Worm (Caenorhabditis elegans) whole organism, L3 larva: Measurements from ENCODE around the gene nlp-58.
A peak's percentile ranks its signal among the peaks of the same experiment; 100 is the strongest.

Experiments used
- R02D3.7 ChIP-seq: fragments of 150-350 bp; optimal IDR thresholded peaks from 2 replicates; lab custom pipeline; 2014; ENCODE audit warnings: missing biosample characterization, missing genetic modification characterization
- ama-1 ChIP-seq: fragments of 150-350 bp; optimal IDR thresholded peaks from 2 replicates; lab custom pipeline; 2018
- ceh-16 ChIP-seq: sonication (generic microtip); optimal IDR thresholded peaks from 2 replicates; lab custom pipeline; 2017; ENCODE audit warnings: missing biosample characterization, missing genetic modification characterization
- ceh-82 ChIP-seq: fragments of 150-350 bp; optimal IDR thresholded peaks from 2 replicates; lab custom pipeline; 2014; ENCODE audit warnings: missing biosample characterization, missing genetic modification characterization
- daf-12 ChIP-seq: fragments of 150-350 bp; optimal IDR thresholded peaks from 2 replicates; lab custom pipeline; 2014; ENCODE audit warnings: missing biosample characterization, missing genetic modification reagents, missing genetic modification characterization
- egl-27 ChIP-seq: sonication (generic microtip); optimal IDR thresholded peaks from 4 replicates; lab custom pipeline; 2017; ENCODE audit warnings: missing biosample characterization, missing genetic modification reagents, missing genetic modification characterization
- egl-5 ChIP-seq: fragments of 150-350 bp; optimal IDR thresholded peaks from 2 replicates; lab custom pipeline; 2017; ENCODE audit warnings: missing biosample characterization, missing genetic modification reagents, missing genetic modification characterization, inconsistent platforms
- elt-1 ChIP-seq: fragments of 150-350 bp; optimal IDR thresholded peaks from 2 replicates; lab custom pipeline; 2014; ENCODE audit warnings: missing biosample characterization, missing genetic modification characterization
- elt-2 ChIP-seq: sonication (generic microtip); optimal IDR thresholded peaks from 2 replicates; lab custom pipeline; 2016; ENCODE audit warnings: missing genetic modification reagents, mild to moderate bottlenecking, missing genetic modification characterization, missing compliant biosample characterization
- fkh-10 ChIP-seq: sonication (generic microtip); optimal IDR thresholded peaks from 2 replicates; lab custom pipeline; 2017; ENCODE audit warnings: missing biosample characterization, missing genetic modification reagents, missing genetic modification characterization
- jun-1 ChIP-seq: fragments of 150-350 bp; optimal IDR thresholded peaks from 2 replicates; lab custom pipeline; 2014; ENCODE audit warnings: missing biosample characterization, missing genetic modification reagents, missing genetic modification characterization
- lin-15B ChIP-seq: fragments of 150-350 bp; optimal IDR thresholded peaks from 2 replicates; lab custom pipeline; 2014; ENCODE audit warnings: missing biosample characterization, missing genetic modification characterization
- lsy-12 ChIP-seq: sonication (generic microtip); optimal IDR thresholded peaks from 2 replicates; lab custom pipeline; 2016; ENCODE audit warnings: mild to moderate bottlenecking, missing genetic modification characterization, missing compliant biosample characterization
- mdl-1 ChIP-seq: fragments of 150-350 bp; optimal IDR thresholded peaks from 2 replicates; lab custom pipeline; 2014; ENCODE audit warnings: missing biosample characterization, missing genetic modification characterization
- mml-1 ChIP-seq: fragments of 150-350 bp; sonication (generic microtip); optimal IDR thresholded peaks from 3 replicates; lab custom pipeline; 2014; ENCODE audit warnings: missing biosample characterization, missing genetic modification characterization
- nfya-1 ChIP-seq: sonication (generic microtip); optimal IDR thresholded peaks from 2 replicates; lab custom pipeline; 2017; ENCODE audit warnings: missing genetic modification characterization, mild to moderate bottlenecking, missing compliant biosample characterization, antibody characterized with exemption, moderate library complexity; ENCODE audit not compliant: insufficient read depth
- nhr-12 ChIP-seq: fragments of 150-350 bp; optimal IDR thresholded peaks from 2 replicates; lab custom pipeline; 2014; ENCODE audit warnings: missing biosample characterization, missing genetic modification characterization
- nhr-28 ChIP-seq: fragments of 150-350 bp; optimal IDR thresholded peaks from 2 replicates; lab custom pipeline; 2014; ENCODE audit warnings: missing biosample characterization, missing genetic modification characterization
- nhr-43 ChIP-seq: sonication (generic microtip); optimal IDR thresholded peaks from 2 replicates; lab custom pipeline; 2016; ENCODE audit warnings: mild to moderate bottlenecking, missing genetic modification characterization, missing compliant biosample characterization; ENCODE audit not compliant: poor library complexity, severe bottlenecking
- nhr-67 ChIP-seq: fragments of 150-350 bp; optimal IDR thresholded peaks from 2 replicates; lab custom pipeline; 2014; ENCODE audit warnings: missing biosample characterization, missing genetic modification characterization
- nhr-76 ChIP-seq: fragments of 150-350 bp; sonication (generic microtip); optimal IDR thresholded peaks from 5 replicates; lab custom pipeline; 2014; ENCODE audit warnings: missing biosample characterization, missing genetic modification characterization
- nhr-77 ChIP-seq: fragments of 150-350 bp; optimal IDR thresholded peaks from 2 replicates; lab custom pipeline; 2014; ENCODE audit warnings: missing biosample characterization, missing genetic modification characterization
- pha-4 ChIP-seq: fragments of 150-350 bp; optimal IDR thresholded peaks from 2 replicates; lab custom pipeline; 2014; ENCODE audit warnings: missing biosample characterization, missing genetic modification reagents, missing genetic modification characterization
- pqm-1 ChIP-seq: fragments of 150-350 bp; optimal IDR thresholded peaks from 2 replicates; lab custom pipeline; 2017; ENCODE audit warnings: missing biosample characterization, missing genetic modification characterization, inconsistent platforms
- sea-2 ChIP-seq: fragments of 150-350 bp; sonication (generic microtip); optimal IDR thresholded peaks from 4 replicates; lab custom pipeline; 2014; ENCODE audit warnings: missing biosample characterization, missing genetic modification reagents, missing genetic modification characterization
- skn-1 ChIP-seq: fragments of 150-350 bp; optimal IDR thresholded peaks from 2 replicates; lab custom pipeline; 2014; ENCODE audit warnings: missing biosample characterization, missing genetic modification characterization
- snpc-4 ChIP-seq: fragments of 150-350 bp; optimal IDR thresholded peaks from 2 replicates; lab custom pipeline; 2014; ENCODE audit warnings: missing biosample characterization, missing genetic modification characterization
- tbx-2 ChIP-seq: sonication (generic microtip); optimal IDR thresholded peaks from 2 replicates; lab custom pipeline; 2016; ENCODE audit warnings: mild to moderate bottlenecking, missing genetic modification characterization, missing compliant biosample characterization
- unc-39 ChIP-seq: sonication (generic microtip); optimal IDR thresholded peaks from 4 replicates; lab custom pipeline; 2017; ENCODE audit warnings: missing biosample characterization, missing genetic modification characterization
- unc-62 ChIP-seq: fragments of 150-350 bp; sonication (generic microtip); optimal IDR thresholded peaks from 4 replicates; lab custom pipeline; 2014; ENCODE audit warnings: missing biosample characterization, missing genetic modification reagents, missing genetic modification characterization
- zag-1 ChIP-seq: fragments of 150-350 bp; optimal IDR thresholded peaks from 2 replicates; lab custom pipeline; 2014; ENCODE audit warnings: missing biosample characterization, missing genetic modification characterization
- ztf-11 ChIP-seq: fragments of 150-350 bp; optimal IDR thresholded peaks from 2 replicates; lab custom pipeline; 2014; ENCODE audit warnings: missing biosample characterization, missing genetic modification characterization
- ztf-4 ChIP-seq: fragments of 150-350 bp; optimal IDR thresholded peaks from 2 replicates; lab custom pipeline; 2014; ENCODE audit warnings: missing biosample characterization, missing genetic modification characterization

nlp-58 gene

ce11 chrV:9916665-9917064 is 32.1 kb downstream of the nlp-58 start, which contains the start of gene C50H2.4:
Gene C50H2.4 (plus strand): TSS chrV:9916965.
- no peak for TF ChIP-seq pqm-1 (tag; lab: Kevin White, UChicago)
- no peak for TF ChIP-seq ama-1 (lab: Kevin White, UChicago)
- no peak for TF ChIP-seq ztf-4
- TF ChIP-seq nhr-67, result no peak
- no peak for TF ChIP-seq nfya-1 (tag; lab: Kevin White, UChicago)
- TF ChIP-seq mml-1 (tag; lab: Kevin White, UChicago), result no peak
- no peak for TF ChIP-seq nhr-28 (tag; lab: Kevin White, UChicago)
- TF ChIP-seq skn-1 (tag; lab: Kevin White, UChicago), result no peak
- no peak for TF ChIP-seq nhr-12 (tag; lab: Kevin White, UChicago)
- no peak for TF ChIP-seq daf-12
- TF ChIP-seq zag-1 (tag; lab: Kevin White, UChicago), result no peak
- no peak for TF ChIP-seq unc-62 (GFP tag; lab: Kevin White, UChicago)
- TF ChIP-seq ceh-82 (tag; lab: Kevin White, UChicago), result no peak
- TF ChIP-seq sea-2, result no peak
- TF ChIP-seq nhr-43 (tag; lab: Kevin White, UChicago), result no peak
- no peak for TF ChIP-seq lsy-12 (tag; lab: Kevin White, UChicago)

DNA sequence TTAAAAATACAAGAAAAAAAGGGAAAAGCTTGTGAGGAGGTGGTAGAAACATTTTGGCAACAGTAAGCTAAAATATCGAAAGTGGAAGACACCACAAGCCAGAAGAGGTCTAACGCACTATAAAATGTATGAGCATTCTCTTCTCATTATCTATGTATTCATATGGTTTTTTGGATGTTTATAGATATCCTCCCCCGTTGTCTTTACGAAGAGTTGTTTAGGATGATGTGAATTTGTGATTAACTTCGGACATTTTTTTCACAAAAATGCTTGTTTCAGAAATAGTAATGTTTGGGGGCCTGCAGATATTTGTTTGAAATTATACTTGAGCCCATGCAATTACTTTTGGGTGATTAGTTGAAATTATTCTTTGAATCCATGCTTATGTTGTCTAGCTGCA is 33.7 kb downstream of the nlp-58 start, which contains the start of gene mec-9:
Gene mec-9, minus strand, starts transcription at position 101 of the 400 bp plus-strand sequence.
- no peak for TF ChIP-seq snpc-4 (tag; lab: Kevin White, UChicago)
- TF ChIP-seq egl-27 (tag; lab: Kevin White, UChicago), result no peak
- no peak for TF ChIP-seq ceh-16 (tag; lab: Kevin White, UChicago)
- no peak for TF ChIP-seq jun-1 (tag; lab: Kevin White, UChicago)
- TF ChIP-seq R02D3.7 (tag; lab: Kevin White, UChicago), result no peak
- no peak for TF ChIP-seq tbx-2
- TF ChIP-seq elt-1 (tag; lab: Kevin White, UChicago), result no peak
- TF ChIP-seq fkh-10 (GFP tag; lab: Kevin White, UChicago), result no peak
- TF ChIP-seq zag-1 (tag; lab: Kevin White, UChicago), result no peak
- no peak for TF ChIP-seq ama-1 (lab: Kevin White, UChicago)
- TF ChIP-seq nhr-28 (tag; lab: Kevin White, UChicago), result no peak
- TF ChIP-seq egl-5 (tag; lab: Kevin White, UChicago), result no peak
- no peak for TF ChIP-seq nhr-12 (tag; lab: Kevin White, UChicago)
- no peak for TF ChIP-seq lin-15B (tag; lab: Kevin White, UChicago)
- TF ChIP-seq mml-1 (tag; lab: Kevin White, UChicago), result no peak
- no peak for TF ChIP-seq unc-62 (GFP tag; lab: Kevin White, UChicago)
- TF ChIP-seq ztf-11 (tag; lab: Kevin White, UChicago), result no peak
- no peak for TF ChIP-seq ceh-82 (tag; lab: Kevin White, UChicago)
- TF ChIP-seq, all 47 proteins: peak for 0

DNA sequence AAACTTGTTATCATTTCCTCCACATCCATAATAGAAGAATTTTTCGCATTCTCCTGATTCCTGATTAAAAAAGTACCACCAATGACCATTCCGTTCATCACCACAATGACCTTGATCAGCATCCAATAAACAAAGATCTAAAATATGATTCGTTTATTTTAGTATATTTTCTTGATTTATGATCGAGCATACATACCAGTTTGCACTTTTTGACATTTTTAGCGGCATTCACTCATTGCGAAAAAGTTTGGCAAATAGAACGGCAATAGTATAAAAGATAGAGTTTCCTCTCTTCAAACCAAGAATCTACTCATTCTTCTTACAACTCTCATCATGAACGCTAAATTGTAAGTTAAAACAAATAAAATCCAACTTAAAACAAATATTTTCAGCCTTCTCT is 34.9 kb downstream of the nlp-58 start, which contains the start of gene fipr-10:
Gene fipr-10, plus strand, starts transcription at position 301 of the 400 bp plus-strand sequence.
- TF ChIP-seq nhr-77 (tag; lab: Kevin White, UChicago) (no peak), nhr-43 (tag; lab: Kevin White, UChicago) (no peak)

DNA sequence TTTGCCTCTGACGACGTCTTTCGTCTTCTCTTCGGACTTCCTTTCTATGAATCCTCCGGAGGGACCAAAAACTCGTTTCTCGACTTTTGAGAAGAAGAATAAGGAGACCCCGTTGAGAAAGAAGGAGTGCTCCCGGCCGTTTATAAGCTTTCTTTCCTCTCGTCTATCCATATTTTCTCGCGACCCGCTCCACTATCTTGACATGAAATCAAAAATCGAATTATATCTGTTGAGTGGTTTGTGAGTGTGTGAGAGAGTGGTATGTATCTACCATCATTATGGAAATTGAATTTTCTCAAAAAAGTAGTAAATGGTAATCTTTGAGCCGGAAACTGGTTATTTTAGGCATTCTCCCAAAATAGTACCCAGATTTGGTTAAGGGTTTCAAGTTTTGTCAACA is 37.6 kb downstream of the nlp-58 start:
- no peak for TF ChIP-seq unc-39 (tag; lab: Kevin White, UChicago)
- TF ChIP-seq elt-1 (tag; lab: Kevin White, UChicago), result peak; percentile 57
- TF ChIP-seq pha-4 (tag; lab: Kevin White, UChicago), result no peak
- TF ChIP-seq nfya-1 (tag; lab: Kevin White, UChicago), result no peak
- TF ChIP-seq sea-2, result no peak

ce11 chrV:9909624-9910023 is 39.1 kb downstream of the nlp-58 start:
- TF ChIP-seq nhr-76 (no peak), pha-4 (tag; lab: Kevin White, UChicago) (no peak), jun-1 (tag; lab: Kevin White, UChicago) (no peak)

- no peak for TF ChIP-seq elt-2 (tag; lab: Kevin White, UChicago)
- TF ChIP-seq mdl-1 (tag; lab: Kevin White, UChicago), result no peak
- no peak for TF ChIP-seq nhr-77 (tag; lab: Kevin White, UChicago)
- TF ChIP-seq unc-39 (tag; lab: Kevin White, UChicago), result no peak
- TF ChIP-seq ceh-16 (tag; lab: Kevin White, UChicago), result no peak
- no peak for TF ChIP-seq lsy-12 (tag; lab: Kevin White, UChicago)
- TF ChIP-seq daf-12, result no peak
- no peak for TF ChIP-seq lin-15B (tag; lab: Kevin White, UChicago)
- TF ChIP-seq, all 47 proteins: peak for 0
Observed at ce11 chrV:9907205-9907604, 41.5 kb downstream of the nlp-58 start.
